Worm (Caenorhabditis elegans) whole organism, mixed stage, embryonic: Measurements from ENCODE around the gene R05A10.8.
A peak's percentile ranks its signal among the peaks of the same experiment; 100 is the strongest.

Experiments used
- M03D4.4 ChIP-seq: sonication (generic microtip); optimal IDR thresholded peaks from 2 replicates; lab custom pipeline; 2017; ENCODE audit warnings: mild to moderate bottlenecking, missing genetic modification characterization, missing compliant biosample characterization
- ceh-39 ChIP-seq: fragments of 150-350 bp; optimal IDR thresholded peaks from 2 replicates; lab custom pipeline; 2014; ENCODE audit warnings: missing biosample characterization, missing genetic modification characterization
- ceh-43 ChIP-seq: fragments of 200-800 bp; sonication (Bioruptor generic); optimal IDR thresholded peaks from 2 replicates; lab custom pipeline; 2018; ENCODE audit warnings: mild to moderate bottlenecking, missing genetic modification characterization, moderate library complexity, missing compliant biosample characterization
- ceh-83 ChIP-seq: fragments of 200-800 bp; sonication (Bioruptor generic); optimal IDR thresholded peaks from 2 replicates; lab custom pipeline; 2018; ENCODE audit warnings: mild to moderate bottlenecking, missing genetic modification characterization, missing compliant biosample characterization
- ces-1 ChIP-seq: fragments of 150-350 bp; optimal IDR thresholded peaks from 2 replicates; lab custom pipeline; 2014; ENCODE audit warnings: missing biosample characterization, missing genetic modification reagents, missing genetic modification characterization
- cnd-1 ChIP-seq: fragments of 200-800 bp; sonication (Bioruptor generic); optimal IDR thresholded peaks from 2 replicates; lab custom pipeline; 2018; ENCODE audit warnings: mild to moderate bottlenecking, missing genetic modification characterization, missing compliant biosample characterization
- drap-1 ChIP-seq: fragments of 200-800 bp; sonication (Bioruptor generic); optimal IDR thresholded peaks from 3 replicates; lab custom pipeline; 2018; ENCODE audit warnings: mild to moderate bottlenecking, missing genetic modification characterization, missing compliant biosample characterization
- elt-1 ChIP-seq: sonication (generic microtip); optimal IDR thresholded peaks from 2 replicates; lab custom pipeline; 2017; ENCODE audit warnings: missing genetic modification characterization, mild to moderate bottlenecking, missing compliant biosample characterization, antibody characterized with exemption, moderate library complexity, borderline replicate concordance; ENCODE audit not compliant: insufficient read depth
- ham-2 ChIP-seq: fragments of 200-800 bp; sonication (Bioruptor generic); optimal IDR thresholded peaks from 2 replicates; lab custom pipeline; 2018; ENCODE audit warnings: mild to moderate bottlenecking, missing genetic modification characterization, missing compliant biosample characterization
- hlh-1 ChIP-seq: fragments of 150-350 bp; optimal IDR thresholded peaks from 2 replicates; lab custom pipeline; 2014; ENCODE audit warnings: missing biosample characterization, missing genetic modification reagents, missing genetic modification characterization
- lin-13 ChIP-seq: fragments of 150-350 bp; optimal IDR thresholded peaks from 2 replicates; lab custom pipeline; 2014; ENCODE audit warnings: missing biosample characterization, missing genetic modification characterization
- lin-32 ChIP-seq: fragments of 200-800 bp; sonication (Bioruptor generic); optimal IDR thresholded peaks from 2 replicates; lab custom pipeline; 2018; ENCODE audit warnings: mild to moderate bottlenecking, missing genetic modification characterization, missing compliant biosample characterization
- lsy-2 ChIP-seq: fragments of 150-350 bp; optimal IDR thresholded peaks from 2 replicates; lab custom pipeline; 2014; ENCODE audit warnings: missing biosample characterization, missing genetic modification characterization
- mep-1 ChIP-seq: fragments of 150-350 bp; optimal IDR thresholded peaks from 2 replicates; lab custom pipeline; 2017; ENCODE audit warnings: missing biosample characterization, missing genetic modification reagents, missing genetic modification characterization, inconsistent platforms
- mls-2 ChIP-seq: sonication (generic microtip); optimal IDR thresholded peaks from 2 replicates; lab custom pipeline; 2016; ENCODE audit warnings: mild to moderate bottlenecking, missing genetic modification characterization, moderate library complexity, missing compliant biosample characterization
- nhr-12 ChIP-seq: fragments of 150-350 bp; optimal IDR thresholded peaks from 2 replicates; lab custom pipeline; 2014; ENCODE audit warnings: missing biosample characterization, missing genetic modification characterization
- nhr-2 ChIP-seq: fragments of 150-350 bp; optimal IDR thresholded peaks from 2 replicates; lab custom pipeline; 2014; ENCODE audit warnings: missing biosample characterization, missing genetic modification characterization
- nhr-237 ChIP-seq: fragments of 150-350 bp; optimal IDR thresholded peaks from 2 replicates; lab custom pipeline; 2014; ENCODE audit warnings: missing biosample characterization, missing genetic modification characterization
- nhr-28 ChIP-seq: fragments of 150-350 bp; optimal IDR thresholded peaks from 2 replicates; lab custom pipeline; 2014; ENCODE audit warnings: missing biosample characterization, missing genetic modification characterization
- nhr-76 ChIP-seq: sonication (generic microtip); optimal IDR thresholded peaks from 2 replicates; lab custom pipeline; 2017; ENCODE audit warnings: missing biosample characterization, missing genetic modification characterization
- pha-4 ChIP-seq: fragments of 150-350 bp; optimal IDR thresholded peaks from 2 replicates; lab custom pipeline; 2018; ENCODE audit warnings: missing biosample characterization, missing genetic modification reagents, missing genetic modification characterization
- sem-2 ChIP-seq: fragments of 200-800 bp; sonication (Bioruptor generic); optimal IDR thresholded peaks from 2 replicates; lab custom pipeline; 2018; ENCODE audit warnings: mild to moderate bottlenecking, missing genetic modification characterization, missing compliant biosample characterization
- snpc-4 ChIP-seq: fragments of 150-350 bp; optimal IDR thresholded peaks from 2 replicates; lab custom pipeline; 2014; ENCODE audit warnings: missing biosample characterization, missing genetic modification characterization
- sptf-1 ChIP-seq: sonication (generic microtip); optimal IDR thresholded peaks from 2 replicates; lab custom pipeline; 2017; ENCODE audit warnings: mild to moderate bottlenecking, missing genetic modification characterization, moderate library complexity, missing compliant biosample characterization
- tbx-8 ChIP-seq: fragments of 200-800 bp; sonication (Bioruptor generic); optimal IDR thresholded peaks from 2 replicates; lab custom pipeline; 2018; ENCODE audit warnings: mild to moderate bottlenecking, missing genetic modification characterization, moderate library complexity, missing compliant biosample characterization
- unc-120 ChIP-seq: sonication (generic microtip); optimal IDR thresholded peaks from 2 replicates; lab custom pipeline; 2017; ENCODE audit warnings: missing genetic modification characterization, missing compliant biosample characterization; ENCODE audit not compliant: poor library complexity, severe bottlenecking
- unc-39 ChIP-seq: fragments of 150-350 bp; optimal IDR thresholded peaks from 2 replicates; lab custom pipeline; 2014; ENCODE audit warnings: missing biosample characterization, missing genetic modification characterization
- unc-62 ChIP-seq: fragments of 150-350 bp; optimal IDR thresholded peaks from 2 replicates; lab custom pipeline; 2014; ENCODE audit warnings: missing biosample characterization, missing genetic modification reagents, missing genetic modification characterization
- zip-8 ChIP-seq: fragments of 150-350 bp; optimal IDR thresholded peaks from 2 replicates; lab custom pipeline; 2014; ENCODE audit warnings: missing biosample characterization, missing genetic modification characterization
- ztf-11 ChIP-seq: fragments of 150-350 bp; optimal IDR thresholded peaks from 2 replicates; lab custom pipeline; 2014; ENCODE audit warnings: missing biosample characterization, missing genetic modification characterization

R05A10.8 gene

DNA sequence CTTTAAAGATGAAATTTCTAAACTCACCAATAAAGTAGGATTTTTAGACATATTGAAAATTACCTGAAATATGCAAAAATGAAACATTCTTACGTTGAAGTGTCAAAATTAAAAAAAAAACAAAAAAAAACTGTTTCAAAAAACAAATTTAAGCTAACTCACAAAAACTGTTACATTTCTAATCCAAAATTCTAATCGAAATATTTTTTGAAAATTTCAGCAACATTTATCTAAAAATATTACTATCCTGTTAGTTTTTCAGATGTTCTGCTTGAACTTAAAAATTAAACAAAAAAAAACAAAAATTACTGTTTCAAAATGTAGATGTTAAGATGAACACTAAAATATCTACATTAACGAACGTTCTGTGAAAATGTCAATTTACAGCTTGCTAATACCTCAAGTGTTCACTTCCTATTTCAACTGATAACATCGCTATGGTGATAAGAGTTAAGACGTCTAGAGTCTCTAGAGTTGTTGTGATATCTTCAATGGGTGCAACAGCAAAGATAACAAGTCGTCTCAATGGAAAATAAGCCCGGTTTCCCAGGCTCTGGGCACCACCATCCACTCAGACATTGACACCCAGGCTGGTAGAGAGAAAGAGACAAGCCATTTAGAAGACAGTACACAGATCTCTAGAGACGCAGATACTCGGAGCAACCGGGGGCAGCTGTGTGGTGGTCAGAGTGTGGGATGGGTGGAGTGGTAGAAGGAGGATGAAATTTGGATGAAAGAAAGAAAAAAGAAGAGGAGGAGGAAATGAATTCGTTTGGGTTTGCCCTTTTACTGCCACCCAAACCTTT, 30.0 kb downstream of the R05A10.8 start, which contains the start of gene H12I19.115:
H12I19.115 (minus strand) TSS at position 51 of the 806 bp plus-strand sequence.
- no peak for TF ChIP-seq nhr-12
- peak; percentile 94 for TF ChIP-seq hlh-1 (tag; lab: Kevin White, UChicago)
- TF ChIP-seq zip-8 (tag; lab: Kevin White, UChicago): no peak
- no peak for TF ChIP-seq sptf-1 (tag; lab: Kevin White, UChicago)
- no peak for TF ChIP-seq unc-39 (tag; lab: Kevin White, UChicago)
- TF ChIP-seq ces-1 (GFP tag; lab: Kevin White, UChicago): peak; percentile 57
- peak; percentile 28 for TF ChIP-seq lin-32 (GFP tag; lab: Kevin White, UChicago)
- TF ChIP-seq unc-62: peak; percentile 13
- no peak for TF ChIP-seq M03D4.4 (tag; lab: Kevin White, UChicago)
- TF ChIP-seq lin-13 (tag; lab: Kevin White, UChicago): no peak
- peak; percentile 16 for TF ChIP-seq ceh-83 (GFP tag; lab: Kevin White, UChicago)

DNA sequence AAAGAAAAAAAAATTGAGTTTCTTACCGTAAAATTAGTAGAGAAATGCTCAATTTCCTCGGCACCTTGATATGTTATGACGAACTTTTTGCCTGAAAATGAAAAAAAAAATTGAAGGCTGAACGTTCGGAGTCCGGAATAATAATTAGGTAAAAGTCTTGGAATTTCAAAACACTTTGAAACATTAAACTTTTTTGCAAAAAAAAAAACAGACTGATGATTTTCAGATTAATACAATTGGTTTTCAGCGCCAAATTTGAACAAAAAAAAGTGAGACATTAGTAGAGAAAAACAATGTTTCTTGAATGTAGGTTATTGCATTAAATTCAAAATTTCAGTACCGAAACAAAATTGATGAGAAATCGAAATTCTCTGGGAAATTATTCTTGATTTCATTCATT, 34.0 kb downstream of the R05A10.8 start, which contains the start of gene nkcc-1:
nkcc-1 (minus strand) TSS at position 101 of the 400 bp plus-strand sequence.
- no peak for TF ChIP-seq pha-4 (tag; lab: Kevin White, UChicago)
- TF ChIP-seq nhr-28 (tag; lab: Kevin White, UChicago): no peak
- TF ChIP-seq nhr-76: no peak
- no peak for TF ChIP-seq unc-39 (tag; lab: Kevin White, UChicago)
- TF ChIP-seq elt-1 (tag; lab: Kevin White, UChicago): no peak
- TF ChIP-seq sem-2 (GFP tag; lab: Kevin White, UChicago): no peak
- TF ChIP-seq zip-8 (tag; lab: Kevin White, UChicago): no peak
- TF ChIP-seq lin-13 (tag; lab: Kevin White, UChicago): no peak
- TF ChIP-seq nhr-12: no peak
- TF ChIP-seq tbx-8 (GFP tag; lab: Kevin White, UChicago): no peak
- no peak for TF ChIP-seq nhr-2
- no peak for TF ChIP-seq M03D4.4 (tag; lab: Kevin White, UChicago)
- no peak for TF ChIP-seq mep-1
- no peak for TF ChIP-seq mls-2 (tag; lab: Kevin White, UChicago)
- no peak for TF ChIP-seq ceh-43 (GFP tag; lab: Kevin White, UChicago)
- no peak for TF ChIP-seq ham-2 (GFP tag; lab: Kevin White, UChicago)
- no peak for TF ChIP-seq nhr-237 (tag; lab: Kevin White, UChicago)
- no peak for TF ChIP-seq lsy-2 (tag; lab: Kevin White, UChicago)
- no peak for TF ChIP-seq sptf-1 (tag; lab: Kevin White, UChicago)
- TF ChIP-seq ceh-39 (tag; lab: Kevin White, UChicago): no peak

DNA sequence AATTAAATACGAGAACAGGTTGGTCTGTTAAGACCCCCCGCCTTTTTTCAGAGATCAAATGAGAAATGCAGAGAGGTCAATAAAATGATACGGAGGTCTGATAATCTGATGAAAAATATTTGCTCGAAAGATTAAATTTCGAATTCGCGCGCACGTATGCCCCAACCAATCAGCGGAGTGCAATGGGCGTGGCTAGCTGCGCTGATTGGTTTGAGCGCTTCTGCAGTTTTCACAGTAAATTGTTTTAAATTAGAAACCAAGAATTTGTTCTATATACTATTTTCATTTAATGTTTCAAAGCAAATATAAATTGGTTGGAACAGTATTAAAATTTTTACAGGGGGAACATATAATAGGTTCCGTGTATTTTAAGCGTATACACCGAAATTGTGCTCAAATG, 38.7 kb downstream of the R05A10.8 start:
- TF ChIP-seq pha-4 (tag; lab: Kevin White, UChicago) (peak; percentile 47), nhr-12 (no peak)

ce11 chrIV:14115556-14115955, 42.4 kb downstream of the R05A10.8 start:
- TF ChIP-seq nhr-237 (tag; lab: Kevin White, UChicago) (no peak), unc-120 (tag; lab: Kevin White, UChicago) (no peak), ztf-11 (tag; lab: Kevin White, UChicago) (no peak), drap-1 (GFP tag; lab: Kevin White, UChicago) (no peak), nhr-2 (no peak), cnd-1 (tag; lab: Kevin White, UChicago) (no peak), snpc-4 (tag; lab: Kevin White, UChicago) (no peak), zip-8 (tag; lab: Kevin White, UChicago) (no peak)

- no peak for TF ChIP-seq lsy-2 (tag; lab: Kevin White, UChicago)
These were observed 42.9 kb downstream of the R05A10.8 start for ce11 chrIV:14115045-14115444.
